Fruit fly (Drosophila melanogaster): Measurements from ENCODE around the gene CG14285.

CG14285 gene

dm6 chr3R:18985114-18985785 lies 39.6 kb upstream of the CG14285 start (continued):
- no peak for TF ChIP-seq tx (GFP tag; optimal IDR thresholded peaks at IDR 0.05)
- no peak for TF ChIP-seq btn (GFP tag; optimal IDR thresholded peaks at IDR 0.05)
- peak; percentile 35 for TF ChIP-seq CG3995 (GFP tag; optimal IDR thresholded peaks at IDR 0.05)
- no peak for TF ChIP-seq cas (GFP tag; IDR thresholded peaks at IDR 0.05)
- TF ChIP-seq vnd (GFP tag; IDR thresholded peaks at IDR 0.05; ENCODE audit: partially characterized antibody) = 0 out of 3 replicates have a peak, but pooled peaks have one; percentile 31
- no peak for TF ChIP-seq vfl (GFP tag; optimal IDR thresholded peaks at IDR 0.05)
- TF ChIP-seq pho (GFP tag; optimal IDR thresholded peaks at IDR 0.05) = no peak
- TF ChIP-seq B-H1 (GFP tag; IDR thresholded peaks at IDR 0.05) = no peak
- TF ChIP-seq CrebB (tag; optimal IDR thresholded peaks at IDR 0.05) = no peak
- peak; percentile 45 for TF ChIP-seq sd (tag; optimal IDR thresholded peaks at IDR 0.05)
- no peak for TF ChIP-seq luna (GFP tag; optimal IDR thresholded peaks at IDR 0.05)
- no peak for TF ChIP-seq CG43689 (GFP tag; IDR thresholded peaks at IDR 0.05)
- TF ChIP-seq CG33557 (GFP tag; optimal IDR thresholded peaks at IDR 0.05) = no peak
- TF ChIP-seq Dbx (GFP tag; IDR thresholded peaks at IDR 0.05) = peak; percentile 63; the same call in 1 of the 3 replicates
- TF ChIP-seq CG14441 (GFP tag; IDR thresholded peaks at IDR 0.05) = no peak

dm6 chr3R:18986089-18986887 lies 38.6 kb upstream of the CG14285 start:
- TF ChIP-seq nmo (GFP tag; optimal IDR thresholded peaks at IDR 0.05) (no peak), sens (GFP tag) (peak; percentile 48), NK7.1 (GFP tag; optimal IDR thresholded peaks at IDR 0.05) (no peak), twi (tag; optimal IDR thresholded peaks at IDR 0.05) (peak; percentile 46), cato (GFP tag; optimal IDR thresholded peaks at IDR 0.05; ENCODE audit: borderline replicate concordance) (no peak), Hr51 (GFP tag; optimal IDR thresholded peaks at IDR 0.05) (peak in 1 of 2 experiments; percentile 18), da (GFP tag; optimal IDR thresholded peaks at IDR 0.05) (no peak), bcd (GFP tag; optimal IDR thresholded peaks at IDR 0.05) (no peak), CG2120 (GFP tag; optimal IDR thresholded peaks at IDR 0.05) (no peak), cg (GFP tag; optimal IDR thresholded peaks at IDR 0.05) (no peak), gcm (GFP tag; optimal IDR thresholded peaks at IDR 0.05) (no peak), CG4424 (GFP tag; optimal IDR thresholded peaks at IDR 0.05) (peak; percentile 11), sens-2 (GFP tag; IDR thresholded peaks at IDR 0.05) (0 out of 2 replicates have a peak, but pooled peaks have one; percentile 10), fd64A (GFP tag; optimal IDR thresholded peaks at IDR 0.05) (no peak), CG17568 (GFP tag; optimal IDR thresholded peaks at IDR 0.05) (no peak), otp (GFP tag; IDR thresholded peaks at IDR 0.05) (no peak), CG14667 (GFP tag; IDR thresholded peaks at IDR 0.05) (no peak), CG5953 (GFP tag; IDR thresholded peaks at IDR 0.05) (no peak), CG11696 (GFP tag; IDR thresholded peaks at IDR 0.05) (peak; percentile 83), Drgx (GFP tag; IDR thresholded peaks at IDR 0.05) (peak; percentile 51), nom (GFP tag; optimal IDR thresholded peaks at IDR 0.05) (no peak), kni (GFP tag; optimal IDR thresholded peaks at IDR 0.05) (no peak), CG18262 (tag; optimal IDR thresholded peaks at IDR 0.05) (peak; percentile 16), unpg (GFP tag; optimal IDR thresholded peaks at IDR 0.05) (peak; percentile 8), CG2199 (GFP tag; IDR thresholded peaks at IDR 0.05) (0 out of 3 replicates have a peak, but pooled peaks have one; percentile 49), ac (GFP tag; optimal IDR thresholded peaks at IDR 0.05) (no peak), CG7839 (tag; optimal IDR thresholded peaks at IDR 0.05) (peak; percentile 22), Sox102F (GFP tag; optimal IDR thresholded peaks at IDR 0.05) (no peak), CG17328 (GFP tag; IDR thresholded peaks at IDR 0.05) (no peak), gem (tag; optimal IDR thresholded peaks at IDR 0.05) (peak; percentile 31), BtbVII (GFP tag; optimal IDR thresholded peaks at IDR 0.05) (no peak), CG43689 (GFP tag; IDR thresholded peaks at IDR 0.05) (no peak), slou (GFP tag; optimal IDR thresholded peaks at IDR 0.05) (no peak), Med (GFP tag) (peak; percentile 9)

All from whole organism, embryonic.